Fruit fly (Drosophila melanogaster) whole organism, embryonic: Measurements from ENCODE around the gene yellow-f.

Source experiments
- Abd-B ChIP-seq: fragments of 200-800 bp; sonication (Bioruptor generic); optimal IDR thresholded peaks from 2 replicates; lab custom pipeline; 2018; ENCODE audit warnings: missing biosample characterization, mild to moderate bottlenecking, missing genetic modification characterization, moderate library complexity
- C15 ChIP-seq: fragments of 200-800 bp; sonication (Bioruptor generic); IDR thresholded peaks from 3 replicates; pipeline ENCODE4 v1.3.6; 2022; ENCODE audit warnings: missing biosample characterization, missing genetic modification characterization
- CG10209 ChIP-seq: fragments of 200-800 bp; sonication (Bioruptor generic); optimal IDR thresholded peaks from 3 replicates; lab custom pipeline; 2017; ENCODE audit warnings: missing biosample characterization, mild to moderate bottlenecking, missing genetic modification characterization, missing genetic modification reagents
- CG10267 ChIP-seq: fragments of 200-800 bp; sonication (Bioruptor generic); optimal IDR thresholded peaks from 2 replicates; lab custom pipeline; 2018; ENCODE audit warnings: missing biosample characterization, mild to moderate bottlenecking, missing genetic modification characterization, moderate library complexity
- CG11247 ChIP-seq: fragments of 200-800 bp; sonication (Bioruptor generic); IDR thresholded peaks from 2 replicates; pipeline ENCODE4 v1.3.6; 2022; ENCODE audit warnings: missing biosample characterization, missing genetic modification characterization
- CG12104 ChIP-seq: fragments of 200-800 bp; sonication (Bioruptor generic); optimal IDR thresholded peaks from 3 replicates; lab custom pipeline; 2016; ENCODE audit warnings: missing biosample characterization, missing genetic modification characterization
- CG12299 ChIP-seq: fragments of 200-800 bp; sonication (Bioruptor generic); optimal IDR thresholded peaks from 2 replicates; lab custom pipeline; 2018; ENCODE audit warnings: missing biosample characterization, mild to moderate bottlenecking, missing genetic modification characterization
- CG13894 ChIP-seq: fragments of 200-800 bp; sonication (Bioruptor generic); optimal IDR thresholded peaks from 3 replicates; lab custom pipeline; 2018; ENCODE audit warnings: missing biosample characterization, mild to moderate bottlenecking, missing genetic modification characterization, moderate library complexity
- CG14014 ChIP-seq: fragments of 200-800 bp; sonication (Bioruptor generic); IDR thresholded peaks from 2 replicates; pipeline ENCODE4 v1.3.6; 2022; ENCODE audit warnings: missing biosample characterization, missing genetic modification characterization
- CG14667 ChIP-seq: fragments of 200-800 bp; sonication (Bioruptor generic); IDR thresholded peaks from 2 replicates; pipeline ENCODE4 v1.3.6; 2022; ENCODE audit warnings: missing biosample characterization, missing genetic modification characterization
- CG15269 ChIP-seq: fragments of 200-800 bp; sonication (Bioruptor generic); optimal IDR thresholded peaks from 2 replicates; lab custom pipeline; 2018; ENCODE audit warnings: missing biosample characterization, mild to moderate bottlenecking, missing genetic modification characterization, moderate library complexity
- CG15514 ChIP-seq: fragments of 200-800 bp; sonication (Bioruptor generic); optimal IDR thresholded peaks from 3 replicates; lab custom pipeline; 2017; ENCODE audit warnings: missing biosample characterization, missing genetic modification characterization, mild to moderate bottlenecking, moderate library complexity, missing genetic modification reagents
- CG15601 ChIP-seq: fragments of 200-800 bp; sonication (Bioruptor generic); optimal IDR thresholded peaks from 3 replicates; lab custom pipeline; 2019; ENCODE audit warnings: missing biosample characterization, mild to moderate bottlenecking, missing genetic modification characterization, moderate library complexity
- CG17361 ChIP-seq: fragments of 200-800 bp; sonication (Bioruptor generic); IDR thresholded peaks from 3 replicates; pipeline ENCODE4 v1.3.6; 2022; ENCODE audit warnings: missing biosample characterization, missing genetic modification characterization
- CG18011 ChIP-seq: fragments of 200-800 bp; sonication (Bioruptor generic); optimal IDR thresholded peaks from 2 replicates; lab custom pipeline; 2017; ENCODE audit warnings: missing biosample characterization, missing genetic modification characterization, mild to moderate bottlenecking, moderate library complexity, missing genotype
- CG18262 ChIP-seq: fragments of 200-800 bp; optimal IDR thresholded peaks from 3 replicates; lab custom pipeline; 2019; ENCODE audit warnings: missing biosample characterization, mild to moderate bottlenecking, missing genetic modification characterization, moderate library complexity
- CG6175 ChIP-seq: fragments of 200-800 bp; sonication (Bioruptor generic); IDR thresholded peaks from 3 replicates; pipeline ENCODE4 v1.3.6; 2022; ENCODE audit warnings: missing biosample characterization, missing genetic modification characterization
- CG6254 ChIP-seq: fragments of 200-800 bp; sonication (Bioruptor generic); optimal IDR thresholded peaks from 3 replicates; lab custom pipeline; 2017; ENCODE audit warnings: mild to moderate bottlenecking, missing biosample characterization, missing genetic modification reagents, missing genetic modification characterization
- CG7928 ChIP-seq: fragments of 200-800 bp; sonication (Bioruptor generic); optimal IDR thresholded peaks from 2 replicates; lab custom pipeline; 2017; ENCODE audit warnings: missing biosample characterization, mild to moderate bottlenecking, missing genetic modification characterization
- CG8290 ChIP-seq, 3 experiments: fragments of 200-800 bp; sonication (Bioruptor generic); optimal IDR thresholded peaks; 2 replicates each; lab custom pipeline; 2016 to 2019; ENCODE audit warnings: missing biosample characterization in 3 of 3, missing genetic modification characterization in 3 of 3, mild to moderate bottlenecking in 2 of 3, moderate library complexity in 1 of 3
- E2f1 ChIP-seq: fragments of 200-800 bp; sonication (Bioruptor generic); IDR thresholded peaks from 2 replicates; pipeline ENCODE4 v1.3.6; 2022; ENCODE audit warnings: missing biosample characterization, missing genetic modification characterization
- Fer3 ChIP-seq: fragments of 200-800 bp; sonication (Bioruptor generic); optimal IDR thresholded peaks from 2 replicates; lab custom pipeline; 2018; ENCODE audit warnings: missing biosample characterization, mild to moderate bottlenecking, missing genetic modification characterization, moderate library complexity
- MESR4 ChIP-seq: fragments of 200-800 bp; sonication (Bioruptor generic); optimal IDR thresholded peaks from 2 replicates; lab custom pipeline; 2018; ENCODE audit warnings: missing biosample characterization, mild to moderate bottlenecking, missing genetic modification characterization, moderate library complexity
- Mad ChIP-seq: fragments of 200-800 bp; sonication (Bioruptor generic); optimal IDR thresholded peaks from 2 replicates; lab custom pipeline; 2016; ENCODE audit warnings: missing biosample characterization, missing genetic modification characterization
- Med ChIP-seq: fragments of 200-800 bp; sonication (Bioruptor generic); peaks from one replicate; lab custom pipeline; 2016; ENCODE audit warnings: missing biosample characterization, missing genetic modification characterization, mild to moderate bottlenecking, inconsistent platforms, moderate library complexity
- NfI ChIP-seq: fragments of 200-800 bp; sonication (Bioruptor generic); optimal IDR thresholded peaks from 3 replicates; lab custom pipeline; 2018; ENCODE audit warnings: missing biosample characterization, mild to moderate bottlenecking, missing genetic modification characterization, moderate library complexity
- Pdp1 ChIP-seq, 2 experiments: fragments of 200-800 bp; sonication (Bioruptor generic); optimal IDR thresholded peaks; 3 replicates each; lab custom pipeline; 2016; ENCODE audit warnings: missing biosample characterization in 2 of 2, missing genetic modification characterization in 2 of 2, mild to moderate bottlenecking in 1 of 2, moderate library complexity in 1 of 2
- Ptx1 ChIP-seq: fragments of 200-800 bp; sonication (Bioruptor generic); IDR thresholded peaks from 2 replicates; pipeline ENCODE4 v1.3.6; 2022; ENCODE audit warnings: missing biosample characterization, missing genetic modification characterization
- TFAM ChIP-seq: fragments of 200-800 bp; sonication (Bioruptor generic); optimal IDR thresholded peaks from 2 replicates; lab custom pipeline; 2017; ENCODE audit warnings: missing biosample characterization, missing genetic modification characterization, inconsistent platforms
- Xbp1 ChIP-seq: fragments of 200-800 bp; sonication (Bioruptor generic); optimal IDR thresholded peaks from 3 replicates; lab custom pipeline; 2016; ENCODE audit warnings: missing biosample characterization, mild to moderate bottlenecking, missing genetic modification characterization
- ara ChIP-seq: fragments of 200-800 bp; sonication (Bioruptor generic); IDR thresholded peaks from 2 replicates; pipeline ENCODE4 v1.3.6; 2022; ENCODE audit warnings: missing biosample characterization, missing genetic modification characterization
- cg ChIP-seq: fragments of 200-800 bp; sonication (Bioruptor generic); optimal IDR thresholded peaks from 3 replicates; lab custom pipeline; 2019; ENCODE audit warnings: missing biosample characterization, mild to moderate bottlenecking, missing genetic modification characterization, moderate library complexity
- crp ChIP-seq, 2 experiments: fragments of 200-800 bp; sonication (Bioruptor generic); optimal IDR thresholded peaks; 2 replicates in 1 of 2; 3 replicates in 1 of 2; lab custom pipeline; 2017; ENCODE audit warnings: missing biosample characterization in 2 of 2, missing genetic modification characterization in 2 of 2, mild to moderate bottlenecking in 1 of 2, moderate library complexity in 1 of 2
- fd3F ChIP-seq: fragments of 200-800 bp; sonication (Bioruptor generic); optimal IDR thresholded peaks from 2 replicates; lab custom pipeline; 2018; ENCODE audit warnings: missing biosample characterization, mild to moderate bottlenecking, missing genetic modification characterization, moderate library complexity
- grn ChIP-seq: fragments of 200-800 bp; sonication (Bioruptor generic); optimal IDR thresholded peaks from 3 replicates; lab custom pipeline; 2017; ENCODE audit warnings: missing biosample characterization, missing genetic modification characterization
- hth ChIP-seq: fragments of >200 bp; optimal IDR thresholded peaks from 2 replicates; lab custom pipeline; 2017; ENCODE audit warnings: inconsistent platforms
- ind ChIP-seq: fragments of 200-800 bp; sonication (Bioruptor generic); optimal IDR thresholded peaks from 3 replicates; lab custom pipeline; 2016; ENCODE audit warnings: missing biosample characterization, missing genetic modification characterization
- insv ChIP-seq, 2 experiments: fragments of 200-800 bp; sonication (Bioruptor generic); optimal IDR thresholded peaks; 3 replicates each; lab custom pipeline; 2016 to 2018; ENCODE audit warnings: missing biosample characterization in 2 of 2, missing genetic modification characterization in 2 of 2
- lbe ChIP-seq: fragments of 200-800 bp; sonication (Bioruptor generic); optimal IDR thresholded peaks from 2 replicates; lab custom pipeline; 2016; ENCODE audit warnings: missing biosample characterization, mild to moderate bottlenecking, missing genetic modification characterization
- lmd ChIP-seq: fragments of 200-800 bp; sonication (Bioruptor generic); IDR thresholded peaks from 2 replicates; pipeline ENCODE4 v1.3.6; 2022; ENCODE audit warnings: missing biosample characterization, missing genetic modification characterization
- oc ChIP-seq: fragments of 200-800 bp; sonication (Bioruptor generic); optimal IDR thresholded peaks from 2 replicates; lab custom pipeline; 2018; ENCODE audit warnings: missing biosample characterization, mild to moderate bottlenecking, missing genetic modification characterization, moderate library complexity
- peb ChIP-seq: fragments of 200-800 bp; sonication (Bioruptor generic); IDR thresholded peaks from 2 replicates; pipeline ENCODE4 v1.3.6; 2022; ENCODE audit warnings: missing biosample characterization, missing genetic modification characterization
- prd ChIP-seq, 3 experiments: fragments of >200 bp in 2 of 3; fragments of 200-800 bp in 1 of 3; sonication (Bioruptor generic) in 1 of 3; optimal IDR thresholded peaks in 2 of 3; IDR thresholded peaks in 1 of 3; 2 replicates in 2 of 3; 3 replicates in 1 of 3; pipeline versions ENCODE4 v1.3.6 to Lab custom; 2017 to 2022; ENCODE audit warnings: missing biosample characterization in 1 of 3, missing genetic modification characterization in 1 of 3
- pzg ChIP-seq: fragments of 200-800 bp; sonication (Bioruptor generic); optimal IDR thresholded peaks from 3 replicates; lab custom pipeline; 2018; ENCODE audit warnings: missing biosample characterization, mild to moderate bottlenecking, missing genetic modification characterization, moderate library complexity
- seq ChIP-seq: fragments of 200-800 bp; sonication (Bioruptor generic); IDR thresholded peaks from 2 replicates; pipeline ENCODE4 v1.3.6; 2022; ENCODE audit warnings: missing biosample characterization, missing genetic modification characterization
- usp ChIP-seq: fragments of >200 bp; optimal IDR thresholded peaks from 2 replicates; lab custom pipeline; 2017; ENCODE audit warnings: missing biosample characterization, missing genetic modification characterization
- zfh2 ChIP-seq: fragments of 200-800 bp; sonication (Bioruptor generic); optimal IDR thresholded peaks from 2 replicates; lab custom pipeline; 2016; ENCODE audit warnings: missing biosample characterization, missing genetic modification characterization

yellow-f gene

DNA sequence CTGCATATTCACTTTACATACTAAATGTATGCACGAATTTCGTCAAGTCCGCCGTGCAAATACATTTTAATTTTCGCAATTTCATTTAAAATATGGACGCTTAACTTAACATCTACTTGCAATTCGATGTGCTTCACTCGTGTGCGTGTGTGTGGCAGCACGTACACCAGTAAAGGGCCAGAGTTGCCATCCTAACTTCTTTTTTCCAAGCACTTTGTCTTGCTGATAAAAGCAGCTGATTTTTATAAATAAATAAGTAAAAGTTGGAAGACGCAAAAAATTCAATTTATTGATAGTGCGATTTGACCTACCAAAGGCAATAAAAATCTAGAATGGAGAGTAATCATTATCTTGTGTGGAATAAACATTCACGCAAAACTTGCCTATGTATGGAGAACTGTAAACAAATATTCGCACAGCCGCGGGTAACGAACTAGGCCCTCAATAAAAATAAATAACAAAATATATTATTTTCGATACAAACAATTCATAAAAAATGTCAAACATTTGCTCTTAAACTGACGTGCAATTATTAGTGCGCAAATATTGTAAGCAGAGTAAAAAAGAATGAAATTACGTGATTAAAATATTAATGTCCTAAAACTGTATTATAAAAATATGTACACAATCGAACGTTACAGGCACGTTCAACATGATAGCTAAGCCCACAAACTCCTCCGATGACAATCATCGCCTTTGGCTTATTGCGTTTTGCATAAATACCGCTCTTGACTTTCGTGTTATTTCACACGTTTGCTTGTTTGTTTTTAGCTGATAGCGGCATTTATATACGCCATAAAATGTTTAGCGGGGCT lies 10.6 kb downstream of the yellow-f start (continued):
- TF ChIP-seq CG10209 (GFP tag; lab: Kevin White, UChicago), result peak; percentile 71
- peak in 1 of 2 experiments; percentile 28 for TF ChIP-seq insv (GFP tag; optimal IDR thresholded peaks at IDR 0.05; lab: Kevin White, UChicago)
- TF ChIP-seq NfI (GFP tag; lab: Kevin White, UChicago), result peak; percentile 77
- TF ChIP-seq CG15269 (tag; lab: Kevin White, UChicago), result peak; percentile 83
- peak; percentile 69 for TF ChIP-seq Xbp1
- TF ChIP-seq C15, result no peak
- TF ChIP-seq Mad (GFP tag; lab: Kevin White, UChicago), result peak; percentile 16
- no peak for TF ChIP-seq pzg (GFP tag; lab: Kevin White, UChicago)
- TF ChIP-seq prd (optimal IDR thresholded peaks at IDR 0.05; lab: Kevin White, UChicago), result no peak
- peak; percentile 63 for TF ChIP-seq prd (GFP tag; IDR thresholded peaks at IDR 0.05; lab: Robert Waterston, UW)
- peak; percentile 56; the same call in 1 of the 2 replicates for TF ChIP-seq E2f1 (GFP tag; lab: Robert Waterston, UW)
- peak; percentile 65 for TF ChIP-seq ind (GFP tag; lab: Kevin White, UChicago)
- TF ChIP-seq CG12299 (tag; lab: Kevin White, UChicago), result peak; percentile 14
- TF ChIP-seq CG17361 (GFP tag; lab: Robert Waterston, UW), result peak; percentile 62; the same call in 2 of the 3 replicates
- TF ChIP-seq CG7928 (GFP tag; lab: Kevin White, UChicago), result peak; percentile 20
- peak; percentile 41 for TF ChIP-seq CG12104 (GFP tag; lab: Kevin White, UChicago)
- TF ChIP-seq fd3F (GFP tag; lab: Kevin White, UChicago), result peak; percentile 69
- TF ChIP-seq peb, result no peak
- peak; percentile 59 for TF ChIP-seq CG15514 (GFP tag; lab: Kevin White, UChicago)
- TF ChIP-seq CG10267, result peak; percentile 49
- peak; percentile 76 for TF ChIP-seq seq
- TF ChIP-seq CG8290 (GFP tag; optimal IDR thresholded peaks at IDR 0.05; lab: Kevin White, UChicago), result no peak
- TF ChIP-seq CG8290 (tag; optimal IDR thresholded peaks at IDR 0.05; lab: Kevin White, UChicago), result peak in 1 of 2 experiments; percentile 60
- peak; percentile 58 for TF ChIP-seq CG14014 (GFP tag; lab: Robert Waterston, UW)
- TF ChIP-seq TFAM (GFP tag; lab: Kevin White, UChicago), result no peak
- TF ChIP-seq zfh2 (GFP tag; lab: Kevin White, UChicago), result peak; percentile 60
- TF ChIP-seq crp (GFP tag; optimal IDR thresholded peaks at IDR 0.05; lab: Kevin White, UChicago), result peak in 1 of 2 experiments; percentile 48
- peak in 1 of 2 experiments; percentile 4 for TF ChIP-seq Pdp1 (GFP tag; optimal IDR thresholded peaks at IDR 0.05; lab: Kevin White, UChicago)
- TF ChIP-seq cg (GFP tag; lab: Kevin White, UChicago), result peak; percentile 95
- TF ChIP-seq CG14667 (GFP tag; lab: Robert Waterston, UW), result peak; percentile 35; the same call in 1 of the 2 replicates
- peak; percentile 40 for TF ChIP-seq oc (tag; lab: Kevin White, UChicago)
- TF ChIP-seq usp, result no peak
- TF ChIP-seq lmd, result peak; percentile 65; the same call in 1 of the 2 replicates
- TF ChIP-seq CG13894 (tag; lab: Kevin White, UChicago), result peak; percentile 71
- no peak for TF ChIP-seq hth (lab: Kevin White, UChicago)
- peak; percentile 51 for TF ChIP-seq CG18011 (GFP tag; lab: Kevin White, UChicago)
- peak; percentile 70 for TF ChIP-seq Fer3 (tag; lab: Kevin White, UChicago)
- peak; percentile 64 for TF ChIP-seq Ptx1
- TF ChIP-seq grn (GFP tag; lab: Kevin White, UChicago), result peak; percentile 32
- TF ChIP-seq CG6254, result peak; percentile 50
- TF ChIP-seq CG11247, result 0 out of 2 replicates have a peak, but pooled peaks have one; percentile 46
- TF ChIP-seq Abd-B (GFP tag; lab: Kevin White, UChicago), result peak; percentile 67
- TF ChIP-seq MESR4 (GFP tag; lab: Kevin White, UChicago), result peak; percentile 10
- TF ChIP-seq CG18262 (tag; lab: Kevin White, UChicago), result peak; percentile 52
- TF ChIP-seq Med (GFP tag; lab: Kevin White, UChicago), result peak; percentile 77
- TF ChIP-seq lbe (GFP tag; lab: Kevin White, UChicago), result peak; percentile 20
- no peak for TF ChIP-seq CG6175 (GFP tag; lab: Robert Waterston, UW)
- peak; percentile 20 for TF ChIP-seq CG15601 (tag; lab: Kevin White, UChicago)
- peak; percentile 68; the same call in 1 of the 2 replicates for TF ChIP-seq ara (GFP tag; lab: Robert Waterston, UW)
